Worm (Caenorhabditis elegans) whole organism, mixed stage, embryonic: Measurements from ENCODE around the gene tsp-6.

Source experiments
- M03D4.4 ChIP-seq: sonication (generic microtip); optimal IDR thresholded peaks from 2 replicates; lab custom pipeline; 2017; ENCODE audit warnings: mild to moderate bottlenecking, missing genetic modification characterization, missing compliant biosample characterization
- elt-1 ChIP-seq: sonication (generic microtip); optimal IDR thresholded peaks from 2 replicates; lab custom pipeline; 2017; ENCODE audit warnings: missing genetic modification characterization, mild to moderate bottlenecking, missing compliant biosample characterization, antibody characterized with exemption, moderate library complexity, borderline replicate concordance; ENCODE audit not compliant: insufficient read depth
- lin-13 ChIP-seq: fragments of 150-350 bp; optimal IDR thresholded peaks from 2 replicates; lab custom pipeline; 2014; ENCODE audit warnings: missing biosample characterization, missing genetic modification characterization
- mep-1 ChIP-seq: fragments of 150-350 bp; optimal IDR thresholded peaks from 2 replicates; lab custom pipeline; 2017; ENCODE audit warnings: missing biosample characterization, missing genetic modification reagents, missing genetic modification characterization, inconsistent platforms
- nhr-2 ChIP-seq: fragments of 150-350 bp; optimal IDR thresholded peaks from 2 replicates; lab custom pipeline; 2014; ENCODE audit warnings: missing biosample characterization, missing genetic modification characterization
- nhr-28 ChIP-seq: fragments of 150-350 bp; optimal IDR thresholded peaks from 2 replicates; lab custom pipeline; 2014; ENCODE audit warnings: missing biosample characterization, missing genetic modification characterization
- pha-4 ChIP-seq: fragments of 150-350 bp; optimal IDR thresholded peaks from 2 replicates; lab custom pipeline; 2018; ENCODE audit warnings: missing biosample characterization, missing genetic modification reagents, missing genetic modification characterization
- unc-62 ChIP-seq: fragments of 150-350 bp; optimal IDR thresholded peaks from 2 replicates; lab custom pipeline; 2014; ENCODE audit warnings: missing biosample characterization, missing genetic modification reagents, missing genetic modification characterization

DNA sequence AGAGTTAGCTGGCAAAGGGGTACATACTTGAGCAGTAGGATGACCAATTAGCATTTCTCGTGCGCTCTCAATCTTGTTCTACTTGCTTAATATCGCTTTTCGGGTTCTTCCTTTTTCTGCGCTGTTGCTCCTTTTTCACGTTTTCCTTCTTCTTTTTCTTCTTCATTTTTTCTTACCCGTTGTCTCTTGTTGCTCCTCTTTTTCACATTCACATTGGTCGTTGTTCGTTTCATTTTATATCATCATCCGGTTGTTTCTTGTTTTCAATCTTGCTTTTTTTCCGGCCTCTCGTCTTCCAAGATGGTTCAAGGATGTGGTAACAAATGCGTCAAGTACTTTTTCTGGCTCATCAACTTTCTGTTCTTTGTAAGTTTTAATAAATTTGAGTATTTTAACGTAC is at the start of gene tsp-6:
- TF ChIP-seq nhr-28 (tag; lab: Kevin White, UChicago) (no peak), M03D4.4 (tag; lab: Kevin White, UChicago) (no peak), nhr-2 (no peak), lin-13 (tag; lab: Kevin White, UChicago) (no peak), pha-4 (tag; lab: Kevin White, UChicago) (no peak), mep-1 (tag; lab: Kevin White, UChicago) (no peak), unc-62 (GFP tag; lab: Kevin White, UChicago) (no peak), elt-1 (tag; lab: Kevin White, UChicago) (no peak)
